Fruit fly (Drosophila melanogaster) S2 (cell line): ENCODE results near the gene CG13896.

Experiments used
- CG8478 ChIP-seq: fragments of >200 bp; optimal IDR thresholded peaks from 2 replicates; lab custom pipeline; 2018
- CTCF ChIP-seq, 2 experiments: fragments of >200 bp; optimal IDR thresholded peaks; 2 replicates each; lab custom pipeline; 2018

DNA sequence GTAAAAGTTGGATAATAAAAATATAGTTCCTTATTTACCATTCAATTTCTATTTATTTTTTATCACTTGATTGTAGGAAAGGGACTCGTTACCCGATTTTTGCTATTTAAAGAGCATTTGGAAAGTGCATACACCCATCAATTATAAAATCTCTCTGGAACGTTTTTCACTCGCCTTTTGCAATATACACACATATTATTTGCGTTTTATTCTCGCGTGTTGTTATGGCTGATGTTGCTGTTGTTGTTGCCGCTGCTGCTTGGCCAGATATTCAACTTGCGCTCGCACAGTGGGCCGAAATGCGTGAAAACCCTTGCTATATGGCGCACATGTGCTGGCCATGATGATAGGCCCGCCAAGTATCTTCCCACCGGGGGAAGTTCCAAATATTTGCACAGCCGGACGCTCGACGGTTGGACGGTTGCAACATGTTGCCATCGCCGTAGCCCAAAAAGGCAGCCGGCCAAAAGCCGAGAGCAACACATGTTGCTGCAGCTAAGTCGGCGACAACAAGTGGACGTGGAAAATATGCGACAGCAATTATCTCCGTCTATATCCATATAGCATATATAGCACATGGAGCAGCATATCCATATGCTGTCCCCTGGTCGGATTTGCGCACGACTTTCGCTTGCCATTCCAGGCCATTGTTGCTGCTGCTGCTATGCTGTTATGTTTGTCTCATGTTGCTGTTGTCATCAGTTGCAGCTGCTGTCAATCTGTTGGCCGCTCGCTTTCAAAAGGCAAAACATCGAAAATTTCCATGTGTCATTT is 27.9 kb upstream of the CG13896 start:
- TF ChIP-seq CG8478 (lab: Kevin White, UChicago) (no peak), CTCF (optimal IDR thresholded peaks at IDR 0.05; lab: Kevin White, UChicago) (no peak)
